Worm (Caenorhabditis elegans) whole organism, young adult: ENCODE data around the gene str-102.
A peak's percentile ranks its signal among the peaks of the same experiment; 100 is the strongest.

Experiments
- C06A6.2 ChIP-seq: fragments of 200-800 bp; sonication (Bioruptor generic); conservative IDR thresholded peaks from 2 replicates; pipeline ENCODE4 v1.3.6; 2022; ENCODE audit warnings: missing genetic modification characterization, missing compliant biosample characterization
- F37B4.10 ChIP-seq: fragments of 200-800 bp; sonication (Bioruptor generic); IDR thresholded peaks from 2 replicates; pipeline ENCODE4 v1.3.6; 2022; ENCODE audit warnings: missing genetic modification characterization, missing compliant biosample characterization
- F39B2.1 ChIP-seq: fragments of 200-800 bp; sonication (Bioruptor generic); IDR thresholded peaks from 2 replicates; pipeline ENCODE4 v1.3.6; 2022; ENCODE audit warnings: missing genetic modification reagents, missing genetic modification characterization, missing compliant biosample characterization
- F55B11.4 ChIP-seq: sonication (generic microtip); optimal IDR thresholded peaks from 2 replicates; lab custom pipeline; 2016; ENCODE audit warnings: missing compliant biosample characterization, missing genetic modification characterization, borderline replicate concordance; ENCODE audit not compliant: insufficient read depth
- F57A8.1 ChIP-seq: fragments of 200-800 bp; sonication (Bioruptor generic); optimal IDR thresholded peaks from 2 replicates; lab custom pipeline; 2018; ENCODE audit warnings: mild to moderate bottlenecking, missing genetic modification characterization, moderate library complexity, missing compliant biosample characterization
- Y53G8AR.9 ChIP-seq: fragments of 200-800 bp; sonication (Bioruptor generic); conservative IDR thresholded peaks from 2 replicates; pipeline ENCODE4 v1.3.6; 2022; ENCODE audit warnings: missing genetic modification reagents, missing genetic modification characterization, missing compliant biosample characterization
- Y67H2A.10 ChIP-seq: fragments of 200-800 bp; sonication (Bioruptor generic); conservative IDR thresholded peaks from 2 replicates; pipeline ENCODE4 v1.3.6; 2022; ENCODE audit warnings: missing genetic modification reagents, missing genetic modification characterization, missing compliant biosample characterization
- ZK185.1 ChIP-seq: sonication (generic microtip); optimal IDR thresholded peaks from 2 replicates; lab custom pipeline; 2016; ENCODE audit warnings: mild to moderate bottlenecking, missing genetic modification characterization, missing compliant biosample characterization; ENCODE audit not compliant: poor library complexity, severe bottlenecking
- akir-1 ChIP-seq: fragments of 200-800 bp; sonication (Bioruptor generic); optimal IDR thresholded peaks from 2 replicates; lab custom pipeline; 2018; ENCODE audit warnings: mild to moderate bottlenecking, missing genetic modification characterization, moderate library complexity, missing compliant biosample characterization
- ama-1 ChIP-seq, 3 experiments: fragments of 150-350 bp in 1 of 3; sonication (generic microtip) in 2 of 3; optimal IDR thresholded peaks; 2 replicates each; lab custom pipeline; 2014 to 2018; ENCODE audit warnings: missing biosample characterization in 2 of 3, missing genetic modification characterization in 2 of 3, missing genetic modification reagents in 2 of 3
- aptf-3 ChIP-seq: fragments of 200-800 bp; sonication (Bioruptor generic); IDR thresholded peaks from 2 replicates; pipeline ENCODE4 v1.3.6; 2022; ENCODE audit warnings: missing genetic modification characterization, missing compliant biosample characterization
- atf-7 ChIP-seq: sonication (generic microtip); optimal IDR thresholded peaks from 2 replicates; lab custom pipeline; 2017; ENCODE audit warnings: mild to moderate bottlenecking, missing genetic modification characterization, missing compliant biosample characterization
- bed-1 ChIP-seq: fragments of 200-800 bp; sonication (Bioruptor generic); IDR thresholded peaks from 2 replicates; pipeline ENCODE4 v1.3.6; 2022; ENCODE audit warnings: missing genetic modification reagents, missing genetic modification characterization, missing compliant biosample characterization
- cebp-1 ChIP-seq, 2 experiments: fragments of 200-800 bp in 1 of 2; sonication (Bioruptor generic) in 1 of 2; sonication (generic microtip) in 1 of 2; IDR thresholded peaks in 1 of 2; optimal IDR thresholded peaks in 1 of 2; 2 replicates each; pipeline versions ENCODE4 v1.3.6 to Lab custom; 2017 to 2022; ENCODE audit warnings: missing compliant biosample characterization in 2 of 2, missing genetic modification characterization in 2 of 2, mild to moderate bottlenecking in 1 of 2, missing genetic modification reagents in 1 of 2, moderate library complexity in 1 of 2
- cebp-2 ChIP-seq: fragments of 200-800 bp; sonication (Bioruptor generic); IDR thresholded peaks from 2 replicates; pipeline ENCODE4 v1.3.6; 2022; ENCODE audit warnings: missing genetic modification characterization, missing compliant biosample characterization
- ceh-27 ChIP-seq: fragments of 200-800 bp; sonication (Bioruptor generic); optimal IDR thresholded peaks from 2 replicates; lab custom pipeline; 2018; ENCODE audit warnings: mild to moderate bottlenecking, missing genetic modification characterization, moderate library complexity, missing compliant biosample characterization
- ceh-79 ChIP-seq: sonication (generic microtip); optimal IDR thresholded peaks from 2 replicates; lab custom pipeline; 2017; ENCODE audit warnings: mild to moderate bottlenecking, missing genetic modification characterization, missing compliant biosample characterization
- dox-1 ChIP-seq: fragments of 200-800 bp; sonication (Bioruptor generic); IDR thresholded peaks from 2 replicates; pipeline ENCODE4 v1.3.6; 2022; ENCODE audit warnings: missing genetic modification reagents, missing genetic modification characterization, missing compliant biosample characterization
- dpff-1 ChIP-seq: sonication (generic microtip); optimal IDR thresholded peaks from 2 replicates; lab custom pipeline; 2017; ENCODE audit warnings: mild to moderate bottlenecking, missing genetic modification characterization, missing compliant biosample characterization
- egl-18 ChIP-seq: fragments of 200-800 bp; sonication (Bioruptor generic); IDR thresholded peaks from 2 replicates; pipeline ENCODE4 v1.3.6; 2022; ENCODE audit warnings: missing genetic modification reagents, missing genetic modification characterization, missing compliant biosample characterization
- egl-44 ChIP-seq: fragments of 200-800 bp; sonication (Bioruptor generic); IDR thresholded peaks from 2 replicates; pipeline ENCODE4 v1.3.6; 2022; ENCODE audit warnings: missing genetic modification reagents, missing genetic modification characterization, missing compliant biosample characterization
- ekl-4 ChIP-seq: fragments of 200-800 bp; sonication (Bioruptor generic); IDR thresholded peaks from 2 replicates; pipeline ENCODE4 v1.3.6; 2022; ENCODE audit warnings: missing genetic modification reagents, missing genetic modification characterization, missing compliant biosample characterization
- fkh-3 ChIP-seq: sonication (generic microtip); optimal IDR thresholded peaks from 2 replicates; lab custom pipeline; 2016; ENCODE audit warnings: mild to moderate bottlenecking, missing genetic modification characterization, missing compliant biosample characterization
- him-1 ChIP-seq: sonication (generic microtip); optimal IDR thresholded peaks from 2 replicates; lab custom pipeline; 2016; ENCODE audit warnings: missing genotype, missing genetic modification reagents, missing genetic modification characterization, missing compliant biosample characterization
- hmg-1.2 ChIP-seq: fragments of 200-800 bp; sonication (Bioruptor generic); IDR thresholded peaks from 2 replicates; pipeline ENCODE4 v1.3.6; 2022; ENCODE audit warnings: missing genetic modification reagents, missing genetic modification characterization, missing compliant biosample characterization
- let-607 ChIP-seq, 2 experiments: fragments of 200-800 bp in 1 of 2; sonication (Bioruptor generic) in 1 of 2; sonication (generic microtip) in 1 of 2; optimal IDR thresholded peaks; 2 replicates each; lab custom pipeline; 2016 to 2018; ENCODE audit warnings: mild to moderate bottlenecking in 2 of 2, missing compliant biosample characterization in 2 of 2, missing genetic modification characterization in 2 of 2, moderate library complexity in 2 of 2, missing genotype in 1 of 2
- lin-40 ChIP-seq: sonication (generic microtip); optimal IDR thresholded peaks from 2 replicates; lab custom pipeline; 2016; ENCODE audit warnings: missing genetic modification characterization, mild to moderate bottlenecking, missing compliant biosample characterization, missing genotype, missing genetic modification reagents
- lin-54 ChIP-seq: fragments of 200-800 bp; sonication (Bioruptor generic); optimal IDR thresholded peaks from 2 replicates; lab custom pipeline; 2018; ENCODE audit warnings: mild to moderate bottlenecking, missing genetic modification characterization, missing compliant biosample characterization
- lir-1 ChIP-seq: fragments of 200-800 bp; sonication (Bioruptor generic); conservative IDR thresholded peaks from 2 replicates; pipeline ENCODE4 v1.3.6; 2022; ENCODE audit warnings: missing genetic modification reagents, missing genetic modification characterization, missing compliant biosample characterization
- lsl-1 ChIP-seq: fragments of 200-800 bp; sonication (Bioruptor generic); optimal IDR thresholded peaks from 2 replicates; lab custom pipeline; 2018; ENCODE audit warnings: mild to moderate bottlenecking, missing genetic modification characterization, moderate library complexity, missing compliant biosample characterization
- lsy-27 ChIP-seq: sonication (generic microtip); optimal IDR thresholded peaks from 2 replicates; lab custom pipeline; 2017; ENCODE audit warnings: missing genetic modification characterization, mild to moderate bottlenecking, missing compliant biosample characterization, antibody characterized with exemption, missing genotype, borderline replicate concordance; ENCODE audit not compliant: insufficient read depth
- madf-8 ChIP-seq: fragments of 200-800 bp; sonication (Bioruptor generic); conservative IDR thresholded peaks from 2 replicates; pipeline ENCODE4 v1.3.6; 2022; ENCODE audit warnings: missing genetic modification reagents, missing genetic modification characterization, missing compliant biosample characterization
- nfya-1 ChIP-seq: sonication (generic microtip); optimal IDR thresholded peaks from 2 replicates; lab custom pipeline; 2017; ENCODE audit warnings: antibody characterized with exemption, missing compliant biosample characterization, missing genetic modification characterization, borderline replicate concordance; ENCODE audit not compliant: insufficient read depth
- nhr-120 ChIP-seq: fragments of 200-800 bp; sonication (Bioruptor generic); IDR thresholded peaks from 2 replicates; pipeline ENCODE4 v1.3.6; 2022; ENCODE audit warnings: missing genetic modification characterization, missing compliant biosample characterization
- nhr-80 ChIP-seq: sonication (generic microtip); optimal IDR thresholded peaks from 2 replicates; lab custom pipeline; 2016; ENCODE audit warnings: missing genetic modification characterization, missing compliant biosample characterization
- sea-2 ChIP-seq: fragments of 200-800 bp; sonication (Bioruptor generic); IDR thresholded peaks from 2 replicates; pipeline ENCODE4 v1.3.6; 2022; ENCODE audit warnings: missing genetic modification characterization, missing compliant biosample characterization
- tbp1 ChIP-seq: fragments of 200-800 bp; sonication (Bioruptor generic); optimal IDR thresholded peaks from 2 replicates; lab custom pipeline; 2018; ENCODE audit warnings: mild to moderate bottlenecking, missing genetic modification characterization, missing compliant biosample characterization
- tlf-1 ChIP-seq: fragments of 200-800 bp; sonication (Bioruptor generic); optimal IDR thresholded peaks from 2 replicates; lab custom pipeline; 2018; ENCODE audit warnings: mild to moderate bottlenecking, missing genetic modification characterization, missing compliant biosample characterization
- unc-62 ChIP-seq: fragments of 150-350 bp; optimal IDR thresholded peaks from 2 replicates; lab custom pipeline; 2014; ENCODE audit warnings: missing biosample characterization, missing genetic modification reagents, missing genetic modification characterization
- zfh-2 ChIP-seq: fragments of 200-800 bp; sonication (Bioruptor generic); conservative IDR thresholded peaks from 2 replicates; pipeline ENCODE4 v1.3.6; 2022; ENCODE audit warnings: missing genetic modification reagents, missing genetic modification characterization, missing compliant biosample characterization
- ztf-22 ChIP-seq: fragments of 200-800 bp; sonication (Bioruptor generic); optimal IDR thresholded peaks from 2 replicates; lab custom pipeline; 2018; ENCODE audit warnings: mild to moderate bottlenecking, missing genetic modification characterization, moderate library complexity, missing compliant biosample characterization
- ztf-3 ChIP-seq: fragments of 200-800 bp; sonication (Bioruptor generic); optimal IDR thresholded peaks from 2 replicates; lab custom pipeline; 2018; ENCODE audit warnings: mild to moderate bottlenecking, missing genetic modification characterization, missing compliant biosample characterization
- ztf-6 ChIP-seq: fragments of 200-800 bp; sonication (Bioruptor generic); IDR thresholded peaks from 2 replicates; pipeline ENCODE4 v1.3.6; 2022; ENCODE audit warnings: missing genetic modification reagents, missing genetic modification characterization, missing compliant biosample characterization

str-102 gene

ce11 chrV:15354648-15355047 is 30.2 kb upstream of the str-102 start, which contains the start of gene C29F3.7:
Gene C29F3.7 (plus strand): TSS chrV:15354901.
- TF ChIP-seq F37B4.10 (GFP tag; lab: Robert Waterston, UW) (no peak), ZK185.1 (tag; lab: Kevin White, UChicago) (no peak), madf-8 (GFP tag; lab: Robert Waterston, UW) (no peak), nfya-1 (no peak), dpff-1 (tag; lab: Kevin White, UChicago) (no peak), dox-1 (GFP tag; lab: Robert Waterston, UW) (no peak), F39B2.1 (no peak), F57A8.1 (GFP tag; lab: Kevin White, UChicago) (no peak), let-607 (tag; optimal IDR thresholded peaks at IDR 0.05; lab: Kevin White, UChicago) (no peak), cebp-1 (GFP tag; IDR thresholded peaks at IDR 0.05; lab: Robert Waterston, UW) (peak; percentile 16; the same call in 1 of the 2 replicates), cebp-1 (tag; optimal IDR thresholded peaks at IDR 0.05; lab: Kevin White, UChicago) (no peak), nhr-80 (peak; percentile 92), tlf-1 (GFP tag; lab: Kevin White, UChicago) (no peak), ztf-22 (GFP tag; lab: Kevin White, UChicago) (peak; percentile 78), ztf-6 (GFP tag; lab: Robert Waterston, UW) (no peak), bed-1 (no peak), atf-7 (tag; lab: Kevin White, UChicago) (peak; percentile 85), tbp1 (no peak), lsl-1 (GFP tag; lab: Kevin White, UChicago) (no peak), F55B11.4 (tag; lab: Kevin White, UChicago) (no peak), him-1 (tag; lab: Kevin White, UChicago) (no peak), ceh-79 (tag; lab: Kevin White, UChicago) (no peak), ztf-3 (GFP tag; lab: Kevin White, UChicago) (no peak), aptf-3 (GFP tag; lab: Robert Waterston, UW) (no peak), unc-62 (GFP tag; lab: Kevin White, UChicago) (peak; percentile 49)

DNA sequence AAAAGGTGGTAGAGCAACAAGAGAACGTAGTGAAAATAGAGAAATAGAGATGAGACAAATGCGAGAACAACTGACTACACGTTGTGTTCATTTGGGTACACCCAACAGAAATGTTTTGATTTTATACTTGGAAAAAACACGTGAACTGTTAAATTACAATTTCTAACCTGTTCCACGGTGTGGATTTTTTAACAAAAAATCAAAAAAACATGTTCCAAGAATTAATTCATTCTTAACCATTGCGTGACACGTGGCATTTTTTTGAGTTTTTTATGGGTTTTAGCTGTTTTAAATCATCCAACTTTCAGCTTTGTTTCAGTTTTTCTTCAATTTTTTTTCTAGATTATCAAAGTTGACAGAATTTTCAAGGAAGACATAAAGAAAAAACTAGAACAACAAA is 23.4 kb upstream of the str-102 start, which contains the start of gene ech-1.1:
ech-1.1 (minus strand) TSS at position 101 of the 400 bp plus-strand sequence.
- TF ChIP-seq hmg-1.2 (GFP tag; lab: Robert Waterston, UW), result 0 out of 2 replicates have a peak, but pooled peaks have one; percentile 45

DNA sequence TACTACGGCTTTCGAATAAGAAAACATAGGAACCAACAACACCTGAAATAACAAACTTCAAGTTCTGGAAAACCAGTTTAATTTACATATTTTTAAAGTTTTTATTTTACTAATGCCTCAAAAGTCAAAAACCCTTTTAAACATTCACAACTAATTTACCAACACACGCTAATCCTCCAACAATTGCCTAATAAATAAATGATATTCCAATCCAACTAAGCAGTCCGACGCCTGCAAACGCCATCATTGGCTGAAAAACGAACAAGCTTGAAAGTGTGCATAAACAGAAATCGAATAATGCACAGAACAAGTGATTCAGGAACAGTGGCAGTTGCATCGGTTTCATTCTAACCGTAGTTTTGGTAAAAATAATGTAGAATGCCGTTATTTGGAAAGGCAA is 17.1 kb upstream of the str-102 start:
- no peak for TF ChIP-seq ama-1 (optimal IDR thresholded peaks at IDR 0.05; lab: Kevin White, UChicago)
- no peak for TF ChIP-seq ama-1 (GFP tag; optimal IDR thresholded peaks at IDR 0.05; lab: Kevin White, UChicago)
- TF ChIP-seq ekl-4, result no peak
- no peak for TF ChIP-seq egl-44
- TF ChIP-seq fkh-3 (tag; lab: Kevin White, UChicago), result no peak
- no peak for TF ChIP-seq nhr-120
- no peak for TF ChIP-seq cebp-2 (GFP tag; lab: Robert Waterston, UW)
- TF ChIP-seq F57A8.1 (GFP tag; lab: Kevin White, UChicago), result no peak
- no peak for TF ChIP-seq hmg-1.2 (GFP tag; lab: Robert Waterston, UW)
- no peak for TF ChIP-seq madf-8 (GFP tag; lab: Robert Waterston, UW)
- no peak for TF ChIP-seq C06A6.2
- TF ChIP-seq, all 124 proteins: peak for 0

DNA sequence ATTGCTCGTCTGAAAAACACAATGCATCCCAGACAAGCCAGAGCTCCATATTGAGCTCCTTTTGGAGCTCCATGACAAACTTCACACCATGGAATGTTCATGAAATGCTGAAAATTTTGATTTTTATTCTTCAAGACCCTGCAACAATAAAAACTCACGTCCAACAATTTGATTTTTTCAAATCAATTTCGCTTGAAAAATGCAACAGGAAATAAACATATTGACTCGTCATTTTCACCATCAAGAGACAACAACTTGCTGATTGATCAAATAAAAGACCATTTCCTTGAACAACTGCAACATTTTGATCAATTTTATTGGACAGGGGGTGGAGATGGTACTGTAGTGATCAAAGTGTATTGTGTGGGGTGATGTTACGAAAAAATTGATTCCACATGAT is 15.1 kb upstream of the str-102 start, which contains the start of gene nhr-269:
nhr-269 (minus strand) TSS at position 101 of the 400 bp plus-strand sequence.
- TF ChIP-seq Y67H2A.10 (no peak), lin-54 (GFP tag; lab: Kevin White, UChicago) (no peak), zfh-2 (GFP tag; lab: Robert Waterston, UW) (no peak), egl-18 (GFP tag; lab: Robert Waterston, UW) (no peak), lir-1 (GFP tag; lab: Robert Waterston, UW) (no peak), lin-40 (tag; lab: Kevin White, UChicago) (no peak), F55B11.4 (tag; lab: Kevin White, UChicago) (no peak), akir-1 (GFP tag; lab: Kevin White, UChicago) (no peak), ztf-3 (GFP tag; lab: Kevin White, UChicago) (no peak), C06A6.2 (no peak), lsy-27 (tag; lab: Kevin White, UChicago) (no peak), sea-2 (GFP tag; lab: Robert Waterston, UW) (no peak), ceh-27 (GFP tag; lab: Kevin White, UChicago) (no peak), let-607 (tag; optimal IDR thresholded peaks at IDR 0.05; lab: Kevin White, UChicago) (no peak), Y53G8AR.9 (GFP tag; lab: Robert Waterston, UW) (no peak)
